Fruit fly (Drosophila melanogaster) whole organism, embryonic: ENCODE data around the gene Spps.

ENCODE experiments used
- Ada2b ChIP-seq: fragments of 200-800 bp; sonication (Bioruptor generic); IDR thresholded peaks from 2 replicates; pipeline ENCODE4 v1.3.6; 2022; ENCODE audit warnings: missing biosample characterization, missing genetic modification characterization
- Antp ChIP-seq: fragments of 200-800 bp; sonication (Bioruptor generic); optimal IDR thresholded peaks from 3 replicates; lab custom pipeline; 2016; ENCODE audit warnings: missing biosample characterization, missing genetic modification characterization
- Atf3 ChIP-seq: fragments of 200-800 bp; sonication (Bioruptor generic); optimal IDR thresholded peaks from 3 replicates; lab custom pipeline; 2016; ENCODE audit warnings: missing biosample characterization, missing genetic modification characterization
- CG10209 ChIP-seq: fragments of 200-800 bp; sonication (Bioruptor generic); optimal IDR thresholded peaks from 3 replicates; lab custom pipeline; 2017; ENCODE audit warnings: missing biosample characterization, mild to moderate bottlenecking, missing genetic modification characterization, missing genetic modification reagents
- CG10654 ChIP-seq: fragments of 200-800 bp; sonication (Bioruptor generic); optimal IDR thresholded peaks from 2 replicates; lab custom pipeline; 2016; ENCODE audit warnings: missing biosample characterization, missing genetic modification characterization
- CG11247 ChIP-seq: fragments of 200-800 bp; sonication (Bioruptor generic); IDR thresholded peaks from 2 replicates; pipeline ENCODE4 v1.3.6; 2022; ENCODE audit warnings: missing biosample characterization, missing genetic modification characterization
- CG12659 ChIP-seq: fragments of 200-800 bp; sonication (Bioruptor generic); optimal IDR thresholded peaks from 3 replicates; lab custom pipeline; 2017; ENCODE audit warnings: mild to moderate bottlenecking, missing biosample characterization, missing genetic modification reagents, missing genetic modification characterization
- CG13624 ChIP-seq: fragments of 200-800 bp; sonication (Bioruptor generic); optimal IDR thresholded peaks from 2 replicates; lab custom pipeline; 2016; ENCODE audit warnings: missing biosample characterization, missing genetic modification characterization
- CG1603 ChIP-seq: fragments of 200-800 bp; sonication (Bioruptor generic); optimal IDR thresholded peaks from 2 replicates; lab custom pipeline; 2019; ENCODE audit warnings: missing biosample characterization, mild to moderate bottlenecking, missing genetic modification characterization, moderate library complexity
- CG31224 ChIP-seq: fragments of 200-800 bp; sonication (Bioruptor generic); IDR thresholded peaks from 2 replicates; pipeline ENCODE4 v1.3.6; 2022; ENCODE audit warnings: missing biosample characterization, missing genetic modification characterization
- CG3281 ChIP-seq: fragments of 200-800 bp; sonication (Bioruptor generic); optimal IDR thresholded peaks from 3 replicates; lab custom pipeline; 2017; ENCODE audit warnings: missing biosample characterization, mild to moderate bottlenecking, missing genetic modification characterization
- CG6791 ChIP-seq: fragments of 200-800 bp; sonication (Bioruptor generic); IDR thresholded peaks from 3 replicates; pipeline ENCODE4 v1.3.6; 2022; ENCODE audit warnings: missing biosample characterization, missing genetic modification characterization; ENCODE audit not compliant: partially characterized antibody
- CG7987 ChIP-seq: fragments of 200-800 bp; sonication (Bioruptor generic); optimal IDR thresholded peaks from 2 replicates; lab custom pipeline; 2018; ENCODE audit warnings: missing biosample characterization, mild to moderate bottlenecking, missing genetic modification characterization, moderate library complexity
- CG8388 ChIP-seq: fragments of 200-800 bp; sonication (Bioruptor generic); optimal IDR thresholded peaks from 2 replicates; lab custom pipeline; 2019; ENCODE audit warnings: missing biosample characterization, mild to moderate bottlenecking, missing genetic modification characterization, moderate library complexity
- CG8924 ChIP-seq: fragments of 200-800 bp; optimal IDR thresholded peaks from 3 replicates; lab custom pipeline; 2019; ENCODE audit warnings: missing biosample characterization, mild to moderate bottlenecking, missing genetic modification characterization, moderate library complexity
- CG9817 ChIP-seq: fragments of 200-800 bp; sonication (Bioruptor generic); optimal IDR thresholded peaks from 2 replicates; lab custom pipeline; 2018; ENCODE audit warnings: missing biosample characterization, mild to moderate bottlenecking, missing genetic modification characterization, moderate library complexity
- CG9876 ChIP-seq: fragments of 200-800 bp; sonication (Bioruptor generic); optimal IDR thresholded peaks from 2 replicates; lab custom pipeline; 2016; ENCODE audit warnings: missing biosample characterization, missing genetic modification characterization
- D19A ChIP-seq: fragments of 200-800 bp; optimal IDR thresholded peaks from 3 replicates; lab custom pipeline; 2019; ENCODE audit warnings: missing biosample characterization, mild to moderate bottlenecking, missing genetic modification characterization, moderate library complexity
- D19B ChIP-seq: fragments of 200-800 bp; sonication (Bioruptor generic); optimal IDR thresholded peaks from 2 replicates; lab custom pipeline; 2017; ENCODE audit warnings: missing biosample characterization, mild to moderate bottlenecking, missing genetic modification characterization
- Dip3 ChIP-seq: fragments of 200-800 bp; sonication (Bioruptor generic); optimal IDR thresholded peaks from 3 replicates; lab custom pipeline; 2016; ENCODE audit warnings: missing biosample characterization, missing genetic modification characterization
- Drgx ChIP-seq: fragments of 200-800 bp; sonication (Bioruptor generic); IDR thresholded peaks from 2 replicates; pipeline ENCODE4 v1.3.6; 2022; ENCODE audit warnings: missing biosample characterization, missing genetic modification characterization
- Opbp ChIP-seq: fragments of 200-800 bp; sonication (Bioruptor generic); IDR thresholded peaks from 3 replicates; pipeline ENCODE4 v1.3.6; 2022; ENCODE audit warnings: missing biosample characterization, missing genetic modification characterization; ENCODE audit not compliant: partially characterized antibody
- Pdp1 ChIP-seq, 2 experiments: fragments of 200-800 bp; sonication (Bioruptor generic); optimal IDR thresholded peaks; 3 replicates each; lab custom pipeline; 2016; ENCODE audit warnings: missing biosample characterization in 2 of 2, missing genetic modification characterization in 2 of 2, mild to moderate bottlenecking in 1 of 2, moderate library complexity in 1 of 2
- Rx ChIP-seq: fragments of 200-800 bp; sonication (Bioruptor generic); IDR thresholded peaks from 2 replicates; pipeline ENCODE4 v1.3.6; 2022; ENCODE audit warnings: missing biosample characterization, missing genetic modification characterization
- Sox100B ChIP-seq: fragments of 200-800 bp; sonication (Bioruptor generic); optimal IDR thresholded peaks from 3 replicates; lab custom pipeline; 2018; ENCODE audit warnings: missing biosample characterization, mild to moderate bottlenecking, missing genetic modification characterization
- Sry-δ ChIP-seq: fragments of 200-800 bp; sonication (Bioruptor generic); optimal IDR thresholded peaks from 2 replicates; lab custom pipeline; 2016; ENCODE audit warnings: missing biosample characterization, missing genetic modification characterization
- TFAM ChIP-seq: fragments of 200-800 bp; sonication (Bioruptor generic); optimal IDR thresholded peaks from 2 replicates; lab custom pipeline; 2017; ENCODE audit warnings: missing biosample characterization, missing genetic modification characterization, inconsistent platforms
- Tbp ChIP-seq: fragments of >200 bp; optimal IDR thresholded peaks from 2 replicates; lab custom pipeline; 2018; ENCODE audit warnings: missing biosample characterization, missing genetic modification characterization
- Trl ChIP-seq, 3 experiments: fragments of >200 bp in 2 of 3; fragments of 200-800 bp in 1 of 3; sonication (Bioruptor generic) in 1 of 3; optimal IDR thresholded peaks; 2 replicates in 1 of 3; 3 replicates in 2 of 3; lab custom pipeline; 2016 to 2017; ENCODE audit warnings: missing biosample characterization in 1 of 3, missing genetic modification characterization in 1 of 3
- Xrp1 ChIP-seq: fragments of 200-800 bp; sonication (Bioruptor generic); IDR thresholded peaks from 2 replicates; pipeline ENCODE4 v1.3.6; 2022; ENCODE audit warnings: missing biosample characterization, missing genetic modification characterization
- ap ChIP-seq: fragments of 200-800 bp; sonication (Bioruptor generic); IDR thresholded peaks from 2 replicates; pipeline ENCODE4 v1.3.6; 2022; ENCODE audit warnings: missing biosample characterization, missing genetic modification characterization
- ara ChIP-seq: fragments of 200-800 bp; sonication (Bioruptor generic); IDR thresholded peaks from 2 replicates; pipeline ENCODE4 v1.3.6; 2022; ENCODE audit warnings: missing biosample characterization, missing genetic modification characterization
- cad ChIP-seq: fragments of >200 bp; optimal IDR thresholded peaks from 2 replicates; lab custom pipeline; 2017; ENCODE audit warnings: missing biosample characterization, missing genetic modification characterization
- corto ChIP-seq: fragments of 200-800 bp; sonication (Bioruptor generic); optimal IDR thresholded peaks from 2 replicates; lab custom pipeline; 2016; ENCODE audit warnings: missing biosample characterization, mild to moderate bottlenecking, missing genetic modification characterization, moderate library complexity
- dmrt11E ChIP-seq: fragments of 200-800 bp; sonication (Bioruptor generic); optimal IDR thresholded peaks from 3 replicates; lab custom pipeline; 2018; ENCODE audit warnings: missing biosample characterization, mild to moderate bottlenecking, missing genetic modification characterization, moderate library complexity
- dysf ChIP-seq: fragments of 200-800 bp; sonication (Bioruptor generic); IDR thresholded peaks from 3 replicates; pipeline ENCODE4 v1.3.6; 2022; ENCODE audit warnings: missing biosample characterization, missing genetic modification characterization
- emc ChIP-seq: fragments of 200-800 bp; sonication (Bioruptor generic); optimal IDR thresholded peaks from 2 replicates; lab custom pipeline; 2016; ENCODE audit warnings: missing biosample characterization, missing genetic modification characterization
- insv ChIP-seq, 2 experiments: fragments of 200-800 bp; sonication (Bioruptor generic); optimal IDR thresholded peaks; 3 replicates each; lab custom pipeline; 2016 to 2018; ENCODE audit warnings: missing biosample characterization in 2 of 2, missing genetic modification characterization in 2 of 2
- lab ChIP-seq: fragments of 200-800 bp; sonication (Bioruptor generic); optimal IDR thresholded peaks from 3 replicates; lab custom pipeline; 2017; ENCODE audit warnings: missing biosample characterization, missing genetic modification characterization, mild to moderate bottlenecking, moderate library complexity, missing genetic modification reagents
- mirr ChIP-seq: fragments of 200-800 bp; sonication (Bioruptor generic); optimal IDR thresholded peaks from 3 replicates; lab custom pipeline; 2018; ENCODE audit warnings: missing biosample characterization, mild to moderate bottlenecking, missing genetic modification characterization
- pb ChIP-seq: fragments of 200-800 bp; sonication (Bioruptor generic); optimal IDR thresholded peaks from 3 replicates; lab custom pipeline; 2016; ENCODE audit warnings: missing biosample characterization, missing genetic modification characterization
- pfk ChIP-seq: fragments of 200-800 bp; sonication (Bioruptor generic); optimal IDR thresholded peaks from 2 replicates; lab custom pipeline; 2018; ENCODE audit warnings: missing biosample characterization, mild to moderate bottlenecking, missing genetic modification characterization, moderate library complexity
- salm ChIP-seq: fragments of 200-800 bp; sonication (Bioruptor generic); optimal IDR thresholded peaks from 2 replicates; lab custom pipeline; 2018; ENCODE audit warnings: missing biosample characterization, mild to moderate bottlenecking, missing genetic modification characterization
- sens ChIP-seq: fragments of 200-800 bp; sonication (Bioruptor generic); peaks from one replicate; lab custom pipeline; 2016; ENCODE audit warnings: missing biosample characterization, missing genetic modification characterization
- slp2 ChIP-seq: fragments of 200-800 bp; sonication (Bioruptor generic); optimal IDR thresholded peaks from 2 replicates; lab custom pipeline; 2016; ENCODE audit warnings: missing biosample characterization, missing genetic modification characterization
- unc-4 ChIP-seq: fragments of 200-800 bp; sonication (Bioruptor generic); IDR thresholded peaks from 2 replicates; pipeline ENCODE4 v1.3.6; 2022; ENCODE audit warnings: missing biosample characterization, missing genetic modification characterization; ENCODE audit not compliant: partially characterized antibody
- vvl ChIP-seq: fragments of 200-800 bp; sonication (Bioruptor generic); IDR thresholded peaks from 2 replicates; pipeline ENCODE4 v1.3.6; 2022; ENCODE audit warnings: missing biosample characterization, missing genetic modification characterization
- zen ChIP-seq: fragments of 200-800 bp; sonication (Bioruptor generic); optimal IDR thresholded peaks from 3 replicates; lab custom pipeline; 2018; ENCODE audit warnings: missing biosample characterization, mild to moderate bottlenecking, missing genetic modification characterization, moderate library complexity
- zf30C ChIP-seq: fragments of 200-800 bp; sonication (Bioruptor generic); optimal IDR thresholded peaks from 3 replicates; lab custom pipeline; 2018; ENCODE audit warnings: missing biosample characterization, mild to moderate bottlenecking, missing genetic modification characterization

Gene Spps

DNA sequence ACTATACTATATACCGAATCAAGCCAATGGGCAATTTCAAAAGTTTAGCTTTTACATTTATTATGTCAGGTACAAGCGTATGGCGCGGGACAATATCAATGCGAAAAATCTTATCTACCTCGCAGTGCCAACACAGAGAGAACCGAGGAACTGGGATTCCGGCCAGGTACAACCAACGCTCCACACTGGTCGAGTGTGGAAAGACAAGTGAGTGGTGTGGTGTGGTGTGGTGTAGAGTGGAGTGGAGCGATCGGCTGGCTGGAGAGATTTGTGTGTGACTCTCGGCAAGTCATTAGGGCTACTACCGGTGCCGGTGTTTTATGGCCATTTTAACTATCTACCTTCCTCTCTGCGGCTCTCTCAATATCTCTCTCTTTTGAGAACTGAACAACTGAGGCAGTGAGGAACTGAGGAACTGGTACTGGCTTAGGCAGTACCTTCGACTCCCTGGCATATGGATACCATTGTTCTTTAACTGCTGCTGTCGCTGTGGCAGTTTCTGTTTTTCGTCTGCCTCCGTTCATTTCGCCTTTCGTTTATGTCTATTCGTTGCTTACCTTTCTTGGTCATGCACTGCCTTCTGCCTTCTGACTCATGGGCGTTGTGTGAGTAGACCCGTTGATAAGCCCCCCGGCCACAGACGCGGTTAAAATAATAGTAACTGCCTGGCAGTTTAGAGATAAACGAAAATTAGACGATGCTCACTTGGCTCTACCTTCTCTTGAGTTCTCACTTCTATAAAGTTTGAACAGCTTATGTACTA is 32.7 kb upstream of the Spps start (continued):
- TF ChIP-seq ap (GFP tag; lab: Robert Waterston, UW), result peak; percentile 70
- peak; percentile 90 to 93 for TF ChIP-seq Pdp1 (GFP tag; optimal IDR thresholded peaks at IDR 0.05; lab: Kevin White, UChicago)
- TF ChIP-seq CG9817 (tag; lab: Kevin White, UChicago), result peak; percentile 90
- TF ChIP-seq vvl (GFP tag; lab: Robert Waterston, UW), result peak; percentile 94
- peak; percentile 83 to 90 for TF ChIP-seq Trl (optimal IDR thresholded peaks at IDR 0.05; lab: Kevin White, UChicago)
- TF ChIP-seq Trl (GFP tag; optimal IDR thresholded peaks at IDR 0.05; lab: Kevin White, UChicago), result peak; percentile 88
- peak; percentile 87 for TF ChIP-seq dmrt11E (tag; lab: Kevin White, UChicago)
- peak; percentile 90 for TF ChIP-seq CG3281 (GFP tag; lab: Kevin White, UChicago)
- peak; percentile 91 for TF ChIP-seq Antp (GFP tag; lab: Kevin White, UChicago)
- TF ChIP-seq CG8388, result peak; percentile 85
- peak; percentile 86 for TF ChIP-seq Ada2b (GFP tag; lab: Robert Waterston, UW)
- peak; percentile 62 for TF ChIP-seq TFAM (GFP tag; lab: Kevin White, UChicago)
- no peak for TF ChIP-seq Opbp (GFP tag; lab: Robert Waterston, UW)
- peak; percentile 78 for TF ChIP-seq pb (GFP tag; lab: Kevin White, UChicago)
- TF ChIP-seq CG8924 (tag; lab: Kevin White, UChicago), result peak; percentile 93
- TF ChIP-seq Drgx (GFP tag; lab: Robert Waterston, UW), result peak; percentile 93
- peak; percentile 81 for TF ChIP-seq CG31224 (GFP tag; lab: Robert Waterston, UW)
- TF ChIP-seq Dip3, result peak; percentile 95
- TF ChIP-seq CG12659, result peak; percentile 91
- TF ChIP-seq unc-4 (GFP tag; lab: Robert Waterston, UW), result peak; percentile 39
- peak; percentile 81 for TF ChIP-seq emc (GFP tag; lab: Kevin White, UChicago)
- TF ChIP-seq Atf3 (GFP tag; lab: Kevin White, UChicago), result peak; percentile 86
- TF ChIP-seq ara (GFP tag; lab: Robert Waterston, UW), result peak; percentile 92
- peak; percentile 82 for TF ChIP-seq Sox100B (GFP tag; lab: Kevin White, UChicago)
- TF ChIP-seq zf30C, result no peak
- TF ChIP-seq D19A (tag; lab: Kevin White, UChicago), result peak; percentile 85
- TF ChIP-seq Xrp1, result peak; percentile 90
- TF ChIP-seq insv (GFP tag; optimal IDR thresholded peaks at IDR 0.05; lab: Kevin White, UChicago), result peak in 1 of 2 experiments; percentile 44
- TF ChIP-seq CG6791 (GFP tag; lab: Robert Waterston, UW), result no peak
- TF ChIP-seq, all 482 proteins: peak for 413

DNA sequence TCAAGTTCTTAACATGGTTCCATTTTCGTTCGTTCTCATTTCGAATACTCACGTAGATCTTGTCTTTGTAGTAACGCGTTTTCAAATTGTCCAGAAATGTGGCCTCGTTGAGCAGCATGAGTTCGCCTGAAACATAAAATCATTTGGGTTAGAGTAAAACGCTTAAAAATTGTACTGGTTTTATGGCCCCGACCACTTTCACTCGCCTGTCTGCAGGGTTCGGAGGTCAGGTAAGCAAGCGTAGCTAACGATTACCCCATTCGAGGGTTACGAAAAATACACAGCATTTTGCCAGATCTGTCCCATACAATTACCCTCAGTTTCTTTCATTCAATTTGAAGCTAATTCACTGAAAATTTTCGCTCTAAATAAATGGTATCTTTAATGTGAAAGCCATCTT is 31.6 kb upstream of the Spps start:
- no peak for TF ChIP-seq corto (GFP tag; lab: Kevin White, UChicago)
- no peak for TF ChIP-seq TFAM (GFP tag; lab: Kevin White, UChicago)
- TF ChIP-seq Sry-δ (GFP tag; lab: Kevin White, UChicago), result no peak
- no peak for TF ChIP-seq dysf
- no peak for TF ChIP-seq mirr (GFP tag; lab: Kevin White, UChicago)
- no peak for TF ChIP-seq CG10654 (GFP tag; lab: Kevin White, UChicago)
- TF ChIP-seq sens (GFP tag; lab: Kevin White, UChicago), result no peak
- no peak for TF ChIP-seq salm
- no peak for TF ChIP-seq CG1603 (tag; lab: Kevin White, UChicago)
- no peak for TF ChIP-seq D19B (GFP tag; lab: Kevin White, UChicago)
- no peak for TF ChIP-seq Rx (GFP tag; lab: Robert Waterston, UW)
- no peak for TF ChIP-seq Tbp
- TF ChIP-seq CG11247 (GFP tag; lab: Robert Waterston, UW), result no peak
- no peak for TF ChIP-seq CG13624
- TF ChIP-seq CG7987 (GFP tag; lab: Kevin White, UChicago), result no peak
- peak; percentile 60 for TF ChIP-seq zen (tag; lab: Kevin White, UChicago)
- TF ChIP-seq lab (GFP tag; lab: Kevin White, UChicago), result no peak
- no peak for TF ChIP-seq CG9876
- peak; percentile 93 for TF ChIP-seq cad (GFP tag; lab: Kevin White, UChicago)
- TF ChIP-seq pfk (GFP tag; lab: Kevin White, UChicago), result no peak
- TF ChIP-seq slp2 (GFP tag; lab: Kevin White, UChicago), result no peak
- no peak for TF ChIP-seq CG10209
- no peak for TF ChIP-seq vvl (GFP tag; lab: Robert Waterston, UW)
